Worm (Caenorhabditis elegans) whole organism, L3 larva: ENCODE data around the gene C12D8.20.

Source experiments
- R02D3.7 ChIP-seq: fragments of 150-350 bp; optimal IDR thresholded peaks from 2 replicates; lab custom pipeline; 2014; ENCODE audit warnings: missing biosample characterization, missing genetic modification characterization
- ceh-9 ChIP-seq: sonication (generic microtip); optimal IDR thresholded peaks from 2 replicates; lab custom pipeline; 2018; ENCODE audit warnings: missing biosample characterization, missing genetic modification characterization
- daf-12 ChIP-seq: fragments of 150-350 bp; optimal IDR thresholded peaks from 2 replicates; lab custom pipeline; 2014; ENCODE audit warnings: missing biosample characterization, missing genetic modification reagents, missing genetic modification characterization
- elt-3 ChIP-seq, 3 experiments: fragments of 150-350 bp in 1 of 3; sonication (generic microtip) in 2 of 3; optimal IDR thresholded peaks; 2 replicates in 2 of 3; 4 replicates in 1 of 3; lab custom pipeline; 2014 to 2017; ENCODE audit warnings: missing biosample characterization in 3 of 3, missing genetic modification characterization in 3 of 3
- fos-1 ChIP-seq: fragments of 150-350 bp; optimal IDR thresholded peaks from 2 replicates; lab custom pipeline; 2014; ENCODE audit warnings: missing biosample characterization, missing genetic modification characterization
- lin-15B ChIP-seq: fragments of 150-350 bp; optimal IDR thresholded peaks from 2 replicates; lab custom pipeline; 2014; ENCODE audit warnings: missing biosample characterization, missing genetic modification characterization
- mdl-1 ChIP-seq: fragments of 150-350 bp; optimal IDR thresholded peaks from 2 replicates; lab custom pipeline; 2014; ENCODE audit warnings: missing biosample characterization, missing genetic modification characterization
- nhr-237 ChIP-seq: fragments of 150-350 bp; optimal IDR thresholded peaks from 2 replicates; lab custom pipeline; 2014; ENCODE audit warnings: missing biosample characterization, missing genetic modification characterization
- nhr-28 ChIP-seq: fragments of 150-350 bp; optimal IDR thresholded peaks from 2 replicates; lab custom pipeline; 2014; ENCODE audit warnings: missing biosample characterization, missing genetic modification characterization
- nhr-67 ChIP-seq: fragments of 150-350 bp; optimal IDR thresholded peaks from 2 replicates; lab custom pipeline; 2014; ENCODE audit warnings: missing biosample characterization, missing genetic modification characterization
- nhr-77 ChIP-seq: fragments of 150-350 bp; optimal IDR thresholded peaks from 2 replicates; lab custom pipeline; 2014; ENCODE audit warnings: missing biosample characterization, missing genetic modification characterization
- pha-4 ChIP-seq: fragments of 150-350 bp; optimal IDR thresholded peaks from 2 replicates; lab custom pipeline; 2014; ENCODE audit warnings: missing biosample characterization, missing genetic modification reagents, missing genetic modification characterization
- tbx-2 ChIP-seq: sonication (generic microtip); optimal IDR thresholded peaks from 2 replicates; lab custom pipeline; 2016; ENCODE audit warnings: mild to moderate bottlenecking, missing genetic modification characterization, missing compliant biosample characterization

- TF ChIP-seq lin-15B (tag; lab: Kevin White, UChicago) (no peak), daf-12 (tag; lab: Kevin White, UChicago) (no peak), ceh-9 (tag; lab: Kevin White, UChicago) (no peak), elt-3 (tag; optimal IDR thresholded peaks at IDR 0.05; lab: Kevin White, UChicago) (no peak), nhr-77 (tag; lab: Kevin White, UChicago) (no peak), nhr-28 (tag; lab: Kevin White, UChicago) (no peak), tbx-2 (tag; lab: Kevin White, UChicago) (no peak), R02D3.7 (tag; lab: Kevin White, UChicago) (no peak), nhr-67 (tag; lab: Kevin White, UChicago) (no peak), fos-1 (tag; lab: Kevin White, UChicago) (no peak), mdl-1 (tag; lab: Kevin White, UChicago) (no peak), nhr-237 (tag; lab: Kevin White, UChicago) (no peak), pha-4 (tag; lab: Kevin White, UChicago) (peak; percentile 14)
Observed at ce11 chrV:10190081-10190556, 32.0 kb upstream of the C12D8.20 start, which contains the start of gene ZK856.5.
